Worm (Caenorhabditis elegans) whole organism, L2 larva: ENCODE data around the gene ins-34.

Experiments used
- C34F6.9 ChIP-seq: fragments of 150-350 bp; optimal IDR thresholded peaks from 2 replicates; lab custom pipeline; 2014; ENCODE audit warnings: missing biosample characterization, missing genetic modification characterization
- F13H6.1 ChIP-seq: sonication (generic microtip); optimal IDR thresholded peaks from 2 replicates; lab custom pipeline; 2016; ENCODE audit warnings: missing genetic modification characterization, missing compliant biosample characterization
- R02D3.7 ChIP-seq: fragments of 150-350 bp; optimal IDR thresholded peaks from 2 replicates; lab custom pipeline; 2014; ENCODE audit warnings: missing biosample characterization, missing genetic modification characterization
- Y55F3AM.14 ChIP-seq: fragments of 200-800 bp; sonication (Bioruptor generic); optimal IDR thresholded peaks from 2 replicates; lab custom pipeline; 2018; ENCODE audit warnings: mild to moderate bottlenecking, missing genetic modification characterization, missing compliant biosample characterization
- ZK546.5 ChIP-seq: sonication (generic microtip); optimal IDR thresholded peaks from 2 replicates; lab custom pipeline; 2017; ENCODE audit warnings: missing biosample characterization, missing genetic modification characterization
- alr-1 ChIP-seq: fragments of 150-350 bp; optimal IDR thresholded peaks from 2 replicates; lab custom pipeline; 2014; ENCODE audit warnings: missing biosample characterization, missing genetic modification characterization
- aly-2 ChIP-seq: fragments of 150-350 bp; optimal IDR thresholded peaks from 2 replicates; lab custom pipeline; 2014; ENCODE audit warnings: missing biosample characterization, missing genetic modification characterization
- ama-1 ChIP-seq: fragments of 150-350 bp; optimal IDR thresholded peaks from 2 replicates; lab custom pipeline; 2018; ENCODE audit warnings: inconsistent platforms
- blmp-1 ChIP-seq: sonication (generic microtip); optimal IDR thresholded peaks from 2 replicates; lab custom pipeline; 2017; ENCODE audit warnings: missing genetic modification characterization, mild to moderate bottlenecking, missing compliant biosample characterization, antibody characterized with exemption, moderate library complexity; ENCODE audit not compliant: insufficient read depth
- ceh-16 ChIP-seq: fragments of 150-350 bp; optimal IDR thresholded peaks from 2 replicates; lab custom pipeline; 2014; ENCODE audit warnings: missing biosample characterization, missing genetic modification characterization
- ceh-82 ChIP-seq: fragments of 150-350 bp; optimal IDR thresholded peaks from 2 replicates; lab custom pipeline; 2014; ENCODE audit warnings: missing biosample characterization, missing genetic modification characterization
- crh-2 ChIP-seq: sonication (generic microtip); optimal IDR thresholded peaks from 2 replicates; lab custom pipeline; 2017; ENCODE audit warnings: missing biosample characterization, missing genetic modification characterization
- dmd-4 ChIP-seq: sonication (generic microtip); optimal IDR thresholded peaks from 2 replicates; lab custom pipeline; 2017; ENCODE audit warnings: missing biosample characterization, missing genetic modification characterization
- egl-27 ChIP-seq: sonication (generic microtip); optimal IDR thresholded peaks from 3 replicates; lab custom pipeline; 2017; ENCODE audit warnings: missing biosample characterization, missing genetic modification reagents, missing genetic modification characterization
- elt-1 ChIP-seq: fragments of 150-350 bp; optimal IDR thresholded peaks from 2 replicates; lab custom pipeline; 2014; ENCODE audit warnings: missing biosample characterization, missing genetic modification characterization
- elt-3 ChIP-seq: sonication (generic microtip); optimal IDR thresholded peaks from 2 replicates; lab custom pipeline; 2017; ENCODE audit warnings: missing biosample characterization, missing genetic modification characterization
- fos-1 ChIP-seq: fragments of 150-350 bp; optimal IDR thresholded peaks from 2 replicates; lab custom pipeline; 2014; ENCODE audit warnings: missing biosample characterization, missing genetic modification characterization
- gmeb-1 ChIP-seq: fragments of 150-350 bp; optimal IDR thresholded peaks from 2 replicates; lab custom pipeline; 2014; ENCODE audit warnings: missing biosample characterization, missing genetic modification characterization
- lin-11 ChIP-seq: fragments of 150-350 bp; sonication (generic microtip); optimal IDR thresholded peaks from 2 replicates; lab custom pipeline; 2014; ENCODE audit warnings: missing biosample characterization, missing genetic modification characterization, inconsistent platforms, mixed read lengths
- lin-13 ChIP-seq: fragments of 150-350 bp; optimal IDR thresholded peaks from 2 replicates; lab custom pipeline; 2014; ENCODE audit warnings: missing biosample characterization, missing genetic modification reagents, missing genetic modification characterization
- lin-39 ChIP-seq: fragments of 150-350 bp; optimal IDR thresholded peaks from 2 replicates; lab custom pipeline; 2014; ENCODE audit warnings: missing biosample characterization, missing genetic modification reagents, missing genetic modification characterization
- lsy-2 ChIP-seq, 2 experiments: fragments of 150-350 bp in 1 of 2; sonication (generic microtip) in 1 of 2; optimal IDR thresholded peaks; 2 replicates each; lab custom pipeline; 2014 to 2017; ENCODE audit warnings: missing biosample characterization in 2 of 2, missing genetic modification characterization in 2 of 2
- mab-5 ChIP-seq: fragments of 150-350 bp; optimal IDR thresholded peaks from 2 replicates; lab custom pipeline; 2014; ENCODE audit warnings: missing biosample characterization, missing genetic modification characterization
- mbf-1 ChIP-seq: sonication (generic microtip); optimal IDR thresholded peaks from 2 replicates; lab custom pipeline; 2017; ENCODE audit warnings: missing biosample characterization, missing genetic modification characterization
- mdl-1 ChIP-seq, 2 experiments: fragments of 150-350 bp in 1 of 2; sonication (generic microtip) in 1 of 2; optimal IDR thresholded peaks; 2 replicates each; lab custom pipeline; 2017; ENCODE audit warnings: missing biosample characterization in 2 of 2, missing genetic modification characterization in 2 of 2
- nhr-10 ChIP-seq: sonication (generic microtip); optimal IDR thresholded peaks from 2 replicates; lab custom pipeline; 2017; ENCODE audit warnings: missing biosample characterization, missing genetic modification characterization
- nhr-11 ChIP-seq: fragments of 150-350 bp; optimal IDR thresholded peaks from 2 replicates; lab custom pipeline; 2014; ENCODE audit warnings: missing biosample characterization, missing genetic modification characterization
- nhr-129 ChIP-seq: fragments of 150-350 bp; optimal IDR thresholded peaks from 2 replicates; lab custom pipeline; 2014; ENCODE audit warnings: missing biosample characterization, missing genetic modification characterization
- nhr-21 ChIP-seq: fragments of 150-350 bp; optimal IDR thresholded peaks from 2 replicates; lab custom pipeline; 2014; ENCODE audit warnings: missing biosample characterization, missing genetic modification characterization
- nhr-23 ChIP-seq: fragments of 150-350 bp; optimal IDR thresholded peaks from 2 replicates; lab custom pipeline; 2014; ENCODE audit warnings: missing biosample characterization, missing genetic modification reagents, missing genetic modification characterization
- nhr-237 ChIP-seq: fragments of 150-350 bp; optimal IDR thresholded peaks from 2 replicates; lab custom pipeline; 2014; ENCODE audit warnings: missing biosample characterization, missing genetic modification characterization
- nhr-25 ChIP-seq: fragments of 150-350 bp; sonication (generic microtip); optimal IDR thresholded peaks from 3 replicates; lab custom pipeline; 2014; ENCODE audit warnings: missing biosample characterization, missing genetic modification characterization
- nhr-6 ChIP-seq: fragments of 150-350 bp; optimal IDR thresholded peaks from 2 replicates; lab custom pipeline; 2014; ENCODE audit warnings: missing biosample characterization, missing genetic modification characterization
- nhr-77 ChIP-seq: fragments of 150-350 bp; optimal IDR thresholded peaks from 2 replicates; lab custom pipeline; 2014; ENCODE audit warnings: missing biosample characterization, missing genetic modification characterization
- peb-1 ChIP-seq: fragments of 150-350 bp; optimal IDR thresholded peaks from 2 replicates; lab custom pipeline; 2014; ENCODE audit warnings: missing biosample characterization, missing genetic modification characterization
- skn-1 ChIP-seq: sonication (generic microtip); optimal IDR thresholded peaks from 2 replicates; lab custom pipeline; 2017; ENCODE audit warnings: missing biosample characterization, missing genetic modification characterization
- sma-3 ChIP-seq: sonication (generic microtip); optimal IDR thresholded peaks from 2 replicates; lab custom pipeline; 2016; ENCODE audit warnings: missing genetic modification reagents, missing genetic modification characterization, missing compliant biosample characterization
- sma-9 ChIP-seq, 2 experiments: fragments of 150-350 bp in 1 of 2; sonication (generic microtip) in 1 of 2; optimal IDR thresholded peaks; 2 replicates each; lab custom pipeline; 2014 to 2016; ENCODE audit warnings: missing genetic modification characterization in 2 of 2, mild to moderate bottlenecking in 1 of 2, missing biosample characterization in 1 of 2, missing compliant biosample characterization in 1 of 2, missing genetic modification reagents in 1 of 2, moderate library complexity in 1 of 2
- snpc-4 ChIP-seq: fragments of 150-350 bp; optimal IDR thresholded peaks from 2 replicates; lab custom pipeline; 2014; ENCODE audit warnings: missing biosample characterization, missing genetic modification characterization
- unc-39 ChIP-seq: fragments of 150-350 bp; optimal IDR thresholded peaks from 2 replicates; lab custom pipeline; 2014; ENCODE audit warnings: missing biosample characterization, missing genetic modification characterization
- unc-55 ChIP-seq: fragments of 150-350 bp; sonication (generic microtip); optimal IDR thresholded peaks from 3 replicates; lab custom pipeline; 2014; ENCODE audit warnings: missing biosample characterization, missing genetic modification reagents, missing genetic modification characterization
- unc-62 ChIP-seq: fragments of 150-350 bp; optimal IDR thresholded peaks from 2 replicates; lab custom pipeline; 2014; ENCODE audit warnings: missing biosample characterization, missing genetic modification reagents, missing genetic modification characterization
- zag-1 ChIP-seq: fragments of 150-350 bp; optimal IDR thresholded peaks from 2 replicates; lab custom pipeline; 2014; ENCODE audit warnings: missing biosample characterization, missing genetic modification characterization
- ztf-1 ChIP-seq: fragments of 200-800 bp; sonication (Bioruptor generic); conservative IDR thresholded peaks from 2 replicates; pipeline ENCODE4 v1.3.6; 2022; ENCODE audit warnings: missing genetic modification characterization, missing compliant biosample characterization
- ztf-11 ChIP-seq: sonication (generic microtip); optimal IDR thresholded peaks from 2 replicates; lab custom pipeline; 2017; ENCODE audit warnings: missing biosample characterization, missing genetic modification characterization
- ztf-4 ChIP-seq: fragments of 150-350 bp; optimal IDR thresholded peaks from 2 replicates; lab custom pipeline; 2014; ENCODE audit warnings: missing biosample characterization, missing genetic modification characterization

Gene ins-34

DNA sequence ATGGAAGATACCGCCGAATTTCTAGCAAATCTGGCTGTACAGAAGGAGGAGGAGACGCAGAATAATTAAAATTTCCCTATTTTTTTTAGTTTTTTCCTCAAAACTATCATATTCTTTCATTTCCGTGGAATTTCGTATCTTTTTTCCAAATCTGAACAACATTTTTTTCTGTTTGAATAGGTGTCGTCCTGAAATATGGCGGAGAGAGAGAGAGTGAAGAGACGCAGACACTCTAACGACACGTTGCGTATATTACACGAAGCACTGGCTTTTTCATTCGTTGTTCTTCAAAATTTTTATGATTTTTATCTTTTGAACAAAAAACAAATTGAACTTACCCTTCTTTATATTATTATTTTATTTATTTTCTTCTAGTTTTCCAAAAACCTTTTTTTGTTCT, 23.4 kb upstream of the ins-34 start:
- TF ChIP-seq nhr-129 (tag; lab: Kevin White, UChicago) (peak; percentile 8), unc-55 (GFP tag; lab: Kevin White, UChicago) (peak; percentile 15), crh-2 (peak; percentile 38), nhr-6 (tag; lab: Kevin White, UChicago) (no peak)

DNA sequence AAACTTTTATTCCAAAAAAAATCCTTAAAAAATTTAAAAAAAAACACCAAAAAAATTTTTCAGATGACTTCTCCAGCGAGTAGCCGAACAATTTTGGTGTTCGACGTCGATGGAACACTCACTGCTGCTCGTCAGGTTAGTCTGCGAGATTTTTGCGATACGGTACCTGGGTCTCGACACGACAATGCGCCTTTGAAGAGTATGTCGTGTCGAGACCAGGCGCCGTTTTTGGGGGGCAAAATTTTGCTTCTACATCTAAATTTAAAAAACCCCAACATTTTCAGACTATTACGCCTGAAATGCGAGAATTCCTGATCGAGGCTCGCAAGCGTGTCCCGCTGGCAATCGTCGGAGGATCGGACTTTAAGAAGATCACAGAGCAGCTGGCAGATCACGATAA, 22.9 kb upstream of the ins-34 start, which contains the start of gene F52B11.2:
Gene F52B11.2 (plus strand): TSS at position 64 of the 400 bp plus-strand sequence.
- no peak for TF ChIP-seq ZK546.5 (tag; lab: Kevin White, UChicago)
- no peak for TF ChIP-seq sma-9 (GFP tag; optimal IDR thresholded peaks at IDR 0.05; lab: Kevin White, UChicago)
- no peak for TF ChIP-seq sma-9 (tag; optimal IDR thresholded peaks at IDR 0.05; lab: Kevin White, UChicago)
- no peak for TF ChIP-seq C34F6.9
- TF ChIP-seq lin-11: no peak
- no peak for TF ChIP-seq mbf-1 (tag; lab: Kevin White, UChicago)
- TF ChIP-seq skn-1 (tag; lab: Kevin White, UChicago): no peak
- no peak for TF ChIP-seq nhr-6 (tag; lab: Kevin White, UChicago)
- TF ChIP-seq elt-1 (tag; lab: Kevin White, UChicago): no peak
- no peak for TF ChIP-seq nhr-77 (tag; lab: Kevin White, UChicago)
- no peak for TF ChIP-seq sma-3 (GFP tag; lab: Kevin White, UChicago)
- TF ChIP-seq crh-2: no peak
- TF ChIP-seq mdl-1 (tag; optimal IDR thresholded peaks at IDR 0.05; lab: Kevin White, UChicago): no peak
- no peak for TF ChIP-seq ztf-4 (tag; lab: Kevin White, UChicago)
- TF ChIP-seq elt-3: no peak
- no peak for TF ChIP-seq alr-1 (tag; lab: Kevin White, UChicago)
- no peak for TF ChIP-seq fos-1
- TF ChIP-seq, all 48 proteins: peak for 0

DNA sequence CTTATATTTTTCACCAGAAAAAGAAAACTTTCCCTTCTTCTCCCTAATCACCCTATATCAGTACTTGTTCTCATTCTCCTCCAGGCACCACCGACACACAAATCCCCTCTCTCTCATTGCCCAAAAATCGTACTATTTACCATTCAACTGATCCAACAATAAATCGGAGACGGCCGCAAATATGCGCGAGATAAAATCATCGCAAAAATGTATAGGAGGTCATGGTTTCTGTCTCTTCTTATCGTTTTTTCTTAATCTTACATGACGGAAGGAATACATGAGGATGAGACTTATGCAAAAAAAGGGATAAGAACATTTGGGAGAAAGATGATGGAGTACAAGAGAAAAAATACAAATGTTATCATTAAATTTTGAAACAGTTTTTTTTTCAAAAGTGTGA, 20.0 kb upstream of the ins-34 start:
- no peak for TF ChIP-seq elt-3
- TF ChIP-seq nhr-129 (tag; lab: Kevin White, UChicago): peak; percentile 11
- TF ChIP-seq nhr-21: peak; percentile 6
- no peak for TF ChIP-seq unc-55 (GFP tag; lab: Kevin White, UChicago)

DNA sequence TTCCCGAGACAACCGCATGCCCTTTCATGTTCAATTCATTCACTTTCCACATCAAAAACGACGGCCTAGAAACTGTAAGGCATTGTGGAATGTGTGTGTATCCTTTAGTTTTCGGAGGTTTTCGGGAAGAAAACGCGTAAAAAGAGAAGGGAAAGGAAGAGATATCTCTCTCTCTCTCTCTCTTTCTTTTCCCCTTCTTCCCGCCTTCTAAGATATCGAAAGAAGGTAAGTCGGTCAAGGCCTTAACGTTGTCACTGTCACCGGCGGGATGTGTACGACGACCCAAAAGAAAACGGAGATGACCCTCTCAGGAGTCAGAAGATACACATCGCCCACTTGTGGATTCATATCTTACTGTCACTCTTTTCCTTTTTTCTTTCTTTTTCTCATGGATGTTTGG, 16.6 kb upstream of the ins-34 start:
- peak; percentile 2 for TF ChIP-seq sma-9 (GFP tag; optimal IDR thresholded peaks at IDR 0.05; lab: Kevin White, UChicago)
- TF ChIP-seq sma-9 (tag; optimal IDR thresholded peaks at IDR 0.05; lab: Kevin White, UChicago): no peak
- no peak for TF ChIP-seq nhr-11 (tag; lab: Kevin White, UChicago)
- peak; percentile 64 for TF ChIP-seq nhr-21
- TF ChIP-seq snpc-4: no peak
- no peak for TF ChIP-seq mdl-1 (tag; optimal IDR thresholded peaks at IDR 0.05; lab: Kevin White, UChicago)
- no peak for TF ChIP-seq ztf-4 (tag; lab: Kevin White, UChicago)
- TF ChIP-seq zag-1 (tag; lab: Kevin White, UChicago): no peak
- TF ChIP-seq elt-3: no peak
- TF ChIP-seq mab-5 (tag; lab: Kevin White, UChicago): no peak
- TF ChIP-seq lin-13 (GFP tag; lab: Kevin White, UChicago): no peak
- no peak for TF ChIP-seq ceh-82
- no peak for TF ChIP-seq dmd-4
- no peak for TF ChIP-seq ZK546.5 (tag; lab: Kevin White, UChicago)
- TF ChIP-seq lin-11: no peak
- TF ChIP-seq F13H6.1 (tag; lab: Kevin White, UChicago): no peak
- TF ChIP-seq nhr-10: no peak
- TF ChIP-seq ztf-11 (tag; lab: Kevin White, UChicago): no peak
- peak; percentile 27 for TF ChIP-seq nhr-25
- TF ChIP-seq aly-2: no peak
- no peak for TF ChIP-seq fos-1
- TF ChIP-seq Y55F3AM.14 (GFP tag; lab: Kevin White, UChicago): no peak
- no peak for TF ChIP-seq skn-1 (tag; lab: Kevin White, UChicago)
- TF ChIP-seq mbf-1 (tag; lab: Kevin White, UChicago): no peak
- no peak for TF ChIP-seq gmeb-1
- TF ChIP-seq unc-39 (tag; lab: Kevin White, UChicago): no peak
- no peak for TF ChIP-seq unc-62 (GFP tag; lab: Kevin White, UChicago)
- no peak for TF ChIP-seq R02D3.7
- no peak for TF ChIP-seq lin-39 (tag; lab: Kevin White, UChicago)
- TF ChIP-seq ama-1: no peak
- peak; percentile 93 for TF ChIP-seq blmp-1 (tag; lab: Kevin White, UChicago)
- no peak for TF ChIP-seq lsy-2 (tag; optimal IDR thresholded peaks at IDR 0.05; lab: Kevin White, UChicago)
- TF ChIP-seq ceh-16: no peak
- no peak for TF ChIP-seq nhr-237
- no peak for TF ChIP-seq egl-27 (tag; lab: Kevin White, UChicago)
- no peak for TF ChIP-seq peb-1 (tag; lab: Kevin White, UChicago)
- TF ChIP-seq nhr-6 (tag; lab: Kevin White, UChicago): no peak
- TF ChIP-seq sma-3 (GFP tag; lab: Kevin White, UChicago): no peak
- TF ChIP-seq nhr-129 (tag; lab: Kevin White, UChicago): peak; percentile 31
- no peak for TF ChIP-seq alr-1 (tag; lab: Kevin White, UChicago)
- TF ChIP-seq nhr-77 (tag; lab: Kevin White, UChicago): no peak
- TF ChIP-seq ztf-1 (GFP tag; lab: Robert Waterston, UW): no peak
- TF ChIP-seq elt-1 (tag; lab: Kevin White, UChicago): no peak
- TF ChIP-seq nhr-23 (tag; lab: Kevin White, UChicago): no peak
